Worm (Caenorhabditis elegans) whole organism, L2 larva: Measurements from ENCODE around the gene Y57G11C.31.

ENCODE experiments used
- ZK546.5 ChIP-seq: sonication (generic microtip); optimal IDR thresholded peaks from 2 replicates; lab custom pipeline; 2017; ENCODE audit warnings: missing biosample characterization, missing genetic modification characterization
- ama-1 ChIP-seq: fragments of 150-350 bp; optimal IDR thresholded peaks from 2 replicates; lab custom pipeline; 2018; ENCODE audit warnings: inconsistent platforms
- blmp-1 ChIP-seq: sonication (generic microtip); optimal IDR thresholded peaks from 2 replicates; lab custom pipeline; 2017; ENCODE audit warnings: missing genetic modification characterization, mild to moderate bottlenecking, missing compliant biosample characterization, antibody characterized with exemption, moderate library complexity; ENCODE audit not compliant: insufficient read depth
- ceh-16 ChIP-seq: fragments of 150-350 bp; optimal IDR thresholded peaks from 2 replicates; lab custom pipeline; 2014; ENCODE audit warnings: missing biosample characterization, missing genetic modification characterization
- ceh-82 ChIP-seq: fragments of 150-350 bp; optimal IDR thresholded peaks from 2 replicates; lab custom pipeline; 2014; ENCODE audit warnings: missing biosample characterization, missing genetic modification characterization
- crh-2 ChIP-seq: sonication (generic microtip); optimal IDR thresholded peaks from 2 replicates; lab custom pipeline; 2017; ENCODE audit warnings: missing biosample characterization, missing genetic modification characterization
- dmd-4 ChIP-seq: sonication (generic microtip); optimal IDR thresholded peaks from 2 replicates; lab custom pipeline; 2017; ENCODE audit warnings: missing biosample characterization, missing genetic modification characterization
- egl-27 ChIP-seq: sonication (generic microtip); optimal IDR thresholded peaks from 3 replicates; lab custom pipeline; 2017; ENCODE audit warnings: missing biosample characterization, missing genetic modification reagents, missing genetic modification characterization
- elt-1 ChIP-seq: fragments of 150-350 bp; optimal IDR thresholded peaks from 2 replicates; lab custom pipeline; 2014; ENCODE audit warnings: missing biosample characterization, missing genetic modification characterization
- gmeb-1 ChIP-seq: fragments of 150-350 bp; optimal IDR thresholded peaks from 2 replicates; lab custom pipeline; 2014; ENCODE audit warnings: missing biosample characterization, missing genetic modification characterization
- lin-11 ChIP-seq: fragments of 150-350 bp; sonication (generic microtip); optimal IDR thresholded peaks from 2 replicates; lab custom pipeline; 2014; ENCODE audit warnings: missing biosample characterization, missing genetic modification characterization, inconsistent platforms, mixed read lengths
- lsy-2 ChIP-seq, 2 experiments: fragments of 150-350 bp in 1 of 2; sonication (generic microtip) in 1 of 2; optimal IDR thresholded peaks; 2 replicates each; lab custom pipeline; 2014 to 2017; ENCODE audit warnings: missing biosample characterization in 2 of 2, missing genetic modification characterization in 2 of 2
- mdl-1 ChIP-seq, 2 experiments: fragments of 150-350 bp in 1 of 2; sonication (generic microtip) in 1 of 2; optimal IDR thresholded peaks; 2 replicates each; lab custom pipeline; 2017; ENCODE audit warnings: missing biosample characterization in 2 of 2, missing genetic modification characterization in 2 of 2
- nhr-10 ChIP-seq: sonication (generic microtip); optimal IDR thresholded peaks from 2 replicates; lab custom pipeline; 2017; ENCODE audit warnings: missing biosample characterization, missing genetic modification characterization
- nhr-11 ChIP-seq: fragments of 150-350 bp; optimal IDR thresholded peaks from 2 replicates; lab custom pipeline; 2014; ENCODE audit warnings: missing biosample characterization, missing genetic modification characterization
- nhr-12 ChIP-seq: fragments of 150-350 bp; optimal IDR thresholded peaks from 2 replicates; lab custom pipeline; 2014; ENCODE audit warnings: missing biosample characterization, missing genetic modification characterization
- nhr-129 ChIP-seq: fragments of 150-350 bp; optimal IDR thresholded peaks from 2 replicates; lab custom pipeline; 2014; ENCODE audit warnings: missing biosample characterization, missing genetic modification characterization
- nhr-21 ChIP-seq: fragments of 150-350 bp; optimal IDR thresholded peaks from 2 replicates; lab custom pipeline; 2014; ENCODE audit warnings: missing biosample characterization, missing genetic modification characterization
- nhr-23 ChIP-seq: fragments of 150-350 bp; optimal IDR thresholded peaks from 2 replicates; lab custom pipeline; 2014; ENCODE audit warnings: missing biosample characterization, missing genetic modification reagents, missing genetic modification characterization
- nhr-25 ChIP-seq: fragments of 150-350 bp; sonication (generic microtip); optimal IDR thresholded peaks from 3 replicates; lab custom pipeline; 2014; ENCODE audit warnings: missing biosample characterization, missing genetic modification characterization
- nhr-6 ChIP-seq: fragments of 150-350 bp; optimal IDR thresholded peaks from 2 replicates; lab custom pipeline; 2014; ENCODE audit warnings: missing biosample characterization, missing genetic modification characterization
- nhr-77 ChIP-seq: fragments of 150-350 bp; optimal IDR thresholded peaks from 2 replicates; lab custom pipeline; 2014; ENCODE audit warnings: missing biosample characterization, missing genetic modification characterization
- peb-1 ChIP-seq: fragments of 150-350 bp; optimal IDR thresholded peaks from 2 replicates; lab custom pipeline; 2014; ENCODE audit warnings: missing biosample characterization, missing genetic modification characterization
- sem-4 ChIP-seq: fragments of 150-350 bp; optimal IDR thresholded peaks from 2 replicates; lab custom pipeline; 2014; ENCODE audit warnings: missing biosample characterization, missing genetic modification reagents, missing genetic modification characterization
- skn-1 ChIP-seq: sonication (generic microtip); optimal IDR thresholded peaks from 2 replicates; lab custom pipeline; 2017; ENCODE audit warnings: missing biosample characterization, missing genetic modification characterization
- sma-3 ChIP-seq: sonication (generic microtip); optimal IDR thresholded peaks from 2 replicates; lab custom pipeline; 2016; ENCODE audit warnings: missing genetic modification reagents, missing genetic modification characterization, missing compliant biosample characterization
- unc-39 ChIP-seq: fragments of 150-350 bp; optimal IDR thresholded peaks from 2 replicates; lab custom pipeline; 2014; ENCODE audit warnings: missing biosample characterization, missing genetic modification characterization
- unc-55 ChIP-seq: fragments of 150-350 bp; sonication (generic microtip); optimal IDR thresholded peaks from 3 replicates; lab custom pipeline; 2014; ENCODE audit warnings: missing biosample characterization, missing genetic modification reagents, missing genetic modification characterization
- unc-62 ChIP-seq: fragments of 150-350 bp; optimal IDR thresholded peaks from 2 replicates; lab custom pipeline; 2014; ENCODE audit warnings: missing biosample characterization, missing genetic modification reagents, missing genetic modification characterization
- ztf-1 ChIP-seq: fragments of 200-800 bp; sonication (Bioruptor generic); conservative IDR thresholded peaks from 2 replicates; pipeline ENCODE4 v1.3.6; 2022; ENCODE audit warnings: missing genetic modification characterization, missing compliant biosample characterization
- ztf-11 ChIP-seq: sonication (generic microtip); optimal IDR thresholded peaks from 2 replicates; lab custom pipeline; 2017; ENCODE audit warnings: missing biosample characterization, missing genetic modification characterization
- ztf-4 ChIP-seq: fragments of 150-350 bp; optimal IDR thresholded peaks from 2 replicates; lab custom pipeline; 2014; ENCODE audit warnings: missing biosample characterization, missing genetic modification characterization

The Y57G11C.31 gene

ce11 chrIV:14677095-14677633 lies at the start of gene Y57G11C.31:
TSS of gene Y57G11C.31 (plus strand) at chrIV:14677370.
- TF ChIP-seq nhr-25 (tag; lab: Kevin White, UChicago), result peak; percentile 45
- TF ChIP-seq blmp-1 (tag; lab: Kevin White, UChicago), result peak; percentile 67
- no peak for TF ChIP-seq ceh-16 (tag; lab: Kevin White, UChicago)
- no peak for TF ChIP-seq ama-1 (lab: Kevin White, UChicago)
- no peak for TF ChIP-seq dmd-4 (tag; lab: Kevin White, UChicago)
- peak; percentile 48 for TF ChIP-seq nhr-21 (tag; lab: Kevin White, UChicago)
- TF ChIP-seq egl-27 (tag; lab: Kevin White, UChicago), result no peak
- TF ChIP-seq nhr-10 (tag; lab: Kevin White, UChicago), result no peak
- TF ChIP-seq nhr-129 (tag; lab: Kevin White, UChicago), result peak; percentile 1

- TF ChIP-seq nhr-12 (tag; lab: Kevin White, UChicago), result no peak
- TF ChIP-seq sem-4 (tag; lab: Kevin White, UChicago), result no peak
Observed at ce11 chrIV:14631726-14632125, 45.4 kb upstream of the Y57G11C.31 start.

ce11 chrIV:14632799-14633198 lies 44.4 kb upstream of the Y57G11C.31 start, which contains the start of gene irld-4:
TSS of gene irld-4 (plus strand) at chrIV:14633099.
- TF ChIP-seq nhr-11 (tag; lab: Kevin White, UChicago), result no peak
- TF ChIP-seq ceh-16 (tag; lab: Kevin White, UChicago), result no peak
- no peak for TF ChIP-seq crh-2 (tag; lab: Kevin White, UChicago)
- TF ChIP-seq mdl-1 (tag; optimal IDR thresholded peaks at IDR 0.05; lab: Kevin White, UChicago), result no peak
- TF ChIP-seq ztf-11 (tag; lab: Kevin White, UChicago), result no peak
- TF ChIP-seq nhr-6, result no peak
- no peak for TF ChIP-seq lsy-2 (tag; optimal IDR thresholded peaks at IDR 0.05; lab: Kevin White, UChicago)
- no peak for TF ChIP-seq ceh-82 (tag; lab: Kevin White, UChicago)
- TF ChIP-seq gmeb-1 (tag; lab: Kevin White, UChicago), result no peak
- TF ChIP-seq ztf-4 (tag; lab: Kevin White, UChicago), result no peak
- no peak for TF ChIP-seq sma-3 (GFP tag; lab: Kevin White, UChicago)
- TF ChIP-seq peb-1 (tag; lab: Kevin White, UChicago), result no peak
- no peak for TF ChIP-seq nhr-10 (tag; lab: Kevin White, UChicago)
- TF ChIP-seq unc-55 (GFP tag; lab: Kevin White, UChicago), result no peak

ce11 chrIV:14634826-14635225 lies 42.3 kb upstream of the Y57G11C.31 start, which contains the start of gene ule-2:
TSS of gene ule-2 (plus strand) at chrIV:14635126.
- TF ChIP-seq egl-27 (tag; lab: Kevin White, UChicago) (no peak), crh-2 (tag; lab: Kevin White, UChicago) (no peak), unc-39 (tag; lab: Kevin White, UChicago) (no peak), nhr-129 (tag; lab: Kevin White, UChicago) (no peak), ceh-82 (tag; lab: Kevin White, UChicago) (no peak), ztf-1 (GFP tag; lab: Robert Waterston, UW) (no peak), nhr-23 (tag; lab: Kevin White, UChicago) (no peak), nhr-77 (tag; lab: Kevin White, UChicago) (no peak), unc-62 (no peak), elt-1 (tag; lab: Kevin White, UChicago) (no peak), ztf-4 (tag; lab: Kevin White, UChicago) (no peak), ama-1 (lab: Kevin White, UChicago) (no peak), blmp-1 (tag; lab: Kevin White, UChicago) (no peak), lin-11 (tag; lab: Kevin White, UChicago) (no peak), ZK546.5 (no peak), skn-1 (tag; lab: Kevin White, UChicago) (no peak), nhr-11 (tag; lab: Kevin White, UChicago) (no peak), lsy-2 (tag; optimal IDR thresholded peaks at IDR 0.05; lab: Kevin White, UChicago) (no peak)

ce11 chrIV:14637413-14637812 lies 39.8 kb upstream of the Y57G11C.31 start, which contains the start of gene srlf-27:
TSS of gene srlf-27 (plus strand) at chrIV:14637713.
- no peak for TF ChIP-seq nhr-6
- TF ChIP-seq, all 48 proteins: peak for 0
